Worm (Caenorhabditis elegans) whole organism, L3 larva: ENCODE results near the gene cal-3.

ENCODE experiments used
- ZK546.5 ChIP-seq: sonication (generic microtip); optimal IDR thresholded peaks from 2 replicates; lab custom pipeline; 2017; ENCODE audit warnings: missing biosample characterization, missing genetic modification characterization
- aly-2 ChIP-seq: fragments of 150-350 bp; optimal IDR thresholded peaks from 2 replicates; lab custom pipeline; 2014; ENCODE audit warnings: missing biosample characterization, missing genetic modification characterization
- ama-1 ChIP-seq: fragments of 150-350 bp; optimal IDR thresholded peaks from 2 replicates; lab custom pipeline; 2018
- ceh-16 ChIP-seq: sonication (generic microtip); optimal IDR thresholded peaks from 2 replicates; lab custom pipeline; 2017; ENCODE audit warnings: missing biosample characterization, missing genetic modification characterization
- ceh-28 ChIP-seq: fragments of 150-350 bp; optimal IDR thresholded peaks from 2 replicates; lab custom pipeline; 2014; ENCODE audit warnings: missing biosample characterization, missing genetic modification reagents, missing genetic modification characterization
- ceh-82 ChIP-seq: fragments of 150-350 bp; optimal IDR thresholded peaks from 2 replicates; lab custom pipeline; 2014; ENCODE audit warnings: missing biosample characterization, missing genetic modification characterization
- ceh-9 ChIP-seq: sonication (generic microtip); optimal IDR thresholded peaks from 2 replicates; lab custom pipeline; 2018; ENCODE audit warnings: missing biosample characterization, missing genetic modification characterization
- daf-12 ChIP-seq: fragments of 150-350 bp; optimal IDR thresholded peaks from 2 replicates; lab custom pipeline; 2014; ENCODE audit warnings: missing biosample characterization, missing genetic modification reagents, missing genetic modification characterization
- egl-5 ChIP-seq: fragments of 150-350 bp; optimal IDR thresholded peaks from 2 replicates; lab custom pipeline; 2017; ENCODE audit warnings: missing biosample characterization, missing genetic modification reagents, missing genetic modification characterization, inconsistent platforms
- elt-1 ChIP-seq: fragments of 150-350 bp; optimal IDR thresholded peaks from 2 replicates; lab custom pipeline; 2014; ENCODE audit warnings: missing biosample characterization, missing genetic modification characterization
- elt-2 ChIP-seq: sonication (generic microtip); optimal IDR thresholded peaks from 2 replicates; lab custom pipeline; 2016; ENCODE audit warnings: missing genetic modification reagents, mild to moderate bottlenecking, missing genetic modification characterization, missing compliant biosample characterization
- elt-3 ChIP-seq, 3 experiments: fragments of 150-350 bp in 1 of 3; sonication (generic microtip) in 2 of 3; optimal IDR thresholded peaks; 2 replicates in 2 of 3; 4 replicates in 1 of 3; lab custom pipeline; 2014 to 2017; ENCODE audit warnings: missing biosample characterization in 3 of 3, missing genetic modification characterization in 3 of 3
- fkh-10 ChIP-seq: sonication (generic microtip); optimal IDR thresholded peaks from 2 replicates; lab custom pipeline; 2017; ENCODE audit warnings: missing biosample characterization, missing genetic modification reagents, missing genetic modification characterization
- fos-1 ChIP-seq: fragments of 150-350 bp; optimal IDR thresholded peaks from 2 replicates; lab custom pipeline; 2014; ENCODE audit warnings: missing biosample characterization, missing genetic modification characterization
- lin-15B ChIP-seq: fragments of 150-350 bp; optimal IDR thresholded peaks from 2 replicates; lab custom pipeline; 2014; ENCODE audit warnings: missing biosample characterization, missing genetic modification characterization
- lin-39 ChIP-seq: fragments of 150-350 bp; optimal IDR thresholded peaks from 2 replicates; lab custom pipeline; 2018; ENCODE audit warnings: missing biosample characterization, missing genetic modification reagents, missing genetic modification characterization
- mdl-1 ChIP-seq: fragments of 150-350 bp; optimal IDR thresholded peaks from 2 replicates; lab custom pipeline; 2014; ENCODE audit warnings: missing biosample characterization, missing genetic modification characterization
- mml-1 ChIP-seq: fragments of 150-350 bp; sonication (generic microtip); optimal IDR thresholded peaks from 3 replicates; lab custom pipeline; 2014; ENCODE audit warnings: missing biosample characterization, missing genetic modification characterization
- nhr-11 ChIP-seq: fragments of 150-350 bp; optimal IDR thresholded peaks from 2 replicates; lab custom pipeline; 2014; ENCODE audit warnings: missing biosample characterization, missing genetic modification characterization
- nhr-12 ChIP-seq: fragments of 150-350 bp; optimal IDR thresholded peaks from 2 replicates; lab custom pipeline; 2014; ENCODE audit warnings: missing biosample characterization, missing genetic modification characterization
- nhr-23 ChIP-seq: fragments of 150-350 bp; optimal IDR thresholded peaks from 2 replicates; lab custom pipeline; 2014; ENCODE audit warnings: missing biosample characterization, missing genetic modification reagents, missing genetic modification characterization
- nhr-237 ChIP-seq: fragments of 150-350 bp; optimal IDR thresholded peaks from 2 replicates; lab custom pipeline; 2014; ENCODE audit warnings: missing biosample characterization, missing genetic modification characterization
- nhr-25 ChIP-seq: sonication (generic microtip); optimal IDR thresholded peaks from 2 replicates; lab custom pipeline; 2017; ENCODE audit warnings: missing biosample characterization, missing genetic modification characterization
- nhr-28 ChIP-seq: fragments of 150-350 bp; optimal IDR thresholded peaks from 2 replicates; lab custom pipeline; 2014; ENCODE audit warnings: missing biosample characterization, missing genetic modification characterization
- nhr-43 ChIP-seq: sonication (generic microtip); optimal IDR thresholded peaks from 2 replicates; lab custom pipeline; 2016; ENCODE audit warnings: mild to moderate bottlenecking, missing genetic modification characterization, missing compliant biosample characterization; ENCODE audit not compliant: poor library complexity, severe bottlenecking
- nhr-67 ChIP-seq: fragments of 150-350 bp; optimal IDR thresholded peaks from 2 replicates; lab custom pipeline; 2014; ENCODE audit warnings: missing biosample characterization, missing genetic modification characterization
- pha-4 ChIP-seq: fragments of 150-350 bp; optimal IDR thresholded peaks from 2 replicates; lab custom pipeline; 2014; ENCODE audit warnings: missing biosample characterization, missing genetic modification reagents, missing genetic modification characterization
- skn-1 ChIP-seq: fragments of 150-350 bp; optimal IDR thresholded peaks from 2 replicates; lab custom pipeline; 2014; ENCODE audit warnings: missing biosample characterization, missing genetic modification characterization
- tbx-2 ChIP-seq: sonication (generic microtip); optimal IDR thresholded peaks from 2 replicates; lab custom pipeline; 2016; ENCODE audit warnings: mild to moderate bottlenecking, missing genetic modification characterization, missing compliant biosample characterization
- unc-39 ChIP-seq: sonication (generic microtip); optimal IDR thresholded peaks from 4 replicates; lab custom pipeline; 2017; ENCODE audit warnings: missing biosample characterization, missing genetic modification characterization
- unc-62 ChIP-seq: fragments of 150-350 bp; sonication (generic microtip); optimal IDR thresholded peaks from 4 replicates; lab custom pipeline; 2014; ENCODE audit warnings: missing biosample characterization, missing genetic modification reagents, missing genetic modification characterization
- zag-1 ChIP-seq: fragments of 150-350 bp; optimal IDR thresholded peaks from 2 replicates; lab custom pipeline; 2014; ENCODE audit warnings: missing biosample characterization, missing genetic modification characterization
- ztf-4 ChIP-seq: fragments of 150-350 bp; optimal IDR thresholded peaks from 2 replicates; lab custom pipeline; 2014; ENCODE audit warnings: missing biosample characterization, missing genetic modification characterization

cal-3 gene

DNA sequence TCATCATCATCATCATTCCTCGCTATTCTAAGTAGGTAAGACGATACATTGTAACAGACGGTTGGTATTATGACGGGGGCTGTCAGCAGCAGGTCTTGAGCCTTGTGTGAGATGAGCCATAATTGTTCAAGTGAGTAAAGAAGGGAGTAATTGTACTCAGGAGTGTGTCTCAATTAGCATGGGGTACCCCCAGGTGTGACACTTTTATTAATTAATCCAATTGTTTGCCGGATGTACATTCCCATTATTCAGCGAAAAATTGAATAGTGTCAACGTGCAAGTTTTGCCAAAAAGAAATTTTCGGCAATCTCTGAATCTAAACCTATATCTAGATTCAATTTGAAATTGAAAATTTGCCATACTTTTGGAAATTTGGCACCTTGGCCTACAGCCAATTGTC, 14.0 kb upstream of the cal-3 start:
- TF ChIP-seq aly-2 (tag; lab: Kevin White, UChicago) (no peak), lin-15B (tag; lab: Kevin White, UChicago) (no peak), zag-1 (tag; lab: Kevin White, UChicago) (no peak), tbx-2 (no peak), elt-3 (tag; optimal IDR thresholded peaks at IDR 0.05; lab: Kevin White, UChicago) (no peak), nhr-43 (tag; lab: Kevin White, UChicago) (no peak), nhr-23 (tag; lab: Kevin White, UChicago) (no peak), nhr-237 (tag; lab: Kevin White, UChicago) (no peak), nhr-12 (no peak), unc-39 (tag; lab: Kevin White, UChicago) (no peak), ceh-9 (tag; lab: Kevin White, UChicago) (no peak), lin-39 (tag; lab: Kevin White, UChicago) (no peak), nhr-28 (tag; lab: Kevin White, UChicago) (no peak), egl-5 (tag; lab: Kevin White, UChicago) (no peak), unc-62 (no peak), nhr-11 (tag; lab: Kevin White, UChicago) (no peak), mdl-1 (tag; lab: Kevin White, UChicago) (no peak), fos-1 (tag; lab: Kevin White, UChicago) (no peak), ZK546.5 (tag; lab: Kevin White, UChicago) (no peak), pha-4 (tag; lab: Kevin White, UChicago) (no peak)

DNA sequence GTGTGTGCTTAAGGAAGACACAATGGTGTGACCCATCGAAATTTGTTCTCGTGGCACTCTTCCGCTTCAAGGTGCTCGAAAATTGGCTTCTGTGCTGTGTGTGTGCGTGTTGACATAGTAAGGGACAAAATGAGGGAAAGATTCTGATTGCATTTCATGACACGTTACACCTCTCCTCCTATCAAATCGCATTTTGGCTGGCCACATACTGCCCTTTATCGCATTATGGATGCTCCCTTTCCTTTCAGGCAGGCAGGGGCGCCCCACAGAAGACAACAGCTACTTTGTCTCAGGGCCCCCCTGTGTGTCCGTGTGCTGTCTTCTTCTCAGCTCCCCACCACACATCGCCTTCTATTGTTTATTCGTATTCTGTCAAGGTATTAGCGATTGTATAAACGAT, 12.5 kb upstream of the cal-3 start:
- TF ChIP-seq fkh-10 (peak; percentile 27), nhr-25 (tag; lab: Kevin White, UChicago) (no peak), ceh-28 (tag; lab: Kevin White, UChicago) (no peak)

DNA sequence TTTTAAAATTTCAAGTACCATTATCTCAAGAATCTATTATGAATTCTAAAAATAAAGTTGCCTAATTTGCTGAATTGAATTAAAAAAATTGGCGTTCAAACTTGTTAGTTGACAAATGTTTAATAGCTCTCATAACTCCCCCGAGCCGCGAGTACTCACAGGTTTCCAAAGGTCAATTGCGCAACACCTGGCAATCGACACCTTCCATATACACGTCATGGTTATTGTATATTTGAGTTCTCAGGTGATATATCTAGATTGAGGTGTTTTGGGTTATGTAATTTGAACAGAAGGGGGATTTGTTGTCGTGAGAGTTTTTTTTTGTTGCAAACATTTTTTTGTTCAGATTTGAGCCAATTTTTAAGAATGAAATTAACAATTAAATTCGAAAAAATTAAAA, 9.6 kb upstream of the cal-3 start:
- TF ChIP-seq ceh-16: no peak
- TF ChIP-seq ZK546.5 (tag; lab: Kevin White, UChicago): no peak
- TF ChIP-seq nhr-25 (tag; lab: Kevin White, UChicago): no peak
- no peak for TF ChIP-seq aly-2 (tag; lab: Kevin White, UChicago)
- TF ChIP-seq unc-39 (tag; lab: Kevin White, UChicago): no peak

DNA sequence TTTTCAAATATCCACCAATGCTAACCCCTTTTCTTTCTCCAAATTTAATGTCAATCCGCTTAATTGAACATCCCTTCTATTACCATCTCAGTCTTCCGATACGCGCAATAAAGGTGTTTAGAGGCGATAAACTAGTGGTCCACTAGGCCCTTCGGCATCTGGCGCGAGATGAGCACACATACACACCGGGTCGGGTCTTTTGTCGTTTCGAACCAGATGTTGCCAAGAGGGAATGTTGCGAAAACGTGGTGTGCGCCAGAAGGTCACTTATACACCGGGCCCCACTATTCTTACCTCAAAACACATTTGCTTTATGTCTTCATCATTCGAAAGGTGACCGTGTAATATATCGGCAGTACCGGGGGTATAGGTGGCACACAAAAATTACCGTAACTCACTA, 9.0 kb upstream of the cal-3 start:
- no peak for TF ChIP-seq unc-62
- no peak for TF ChIP-seq nhr-25 (tag; lab: Kevin White, UChicago)
- TF ChIP-seq ama-1 (lab: Kevin White, UChicago): no peak
- TF ChIP-seq nhr-11 (tag; lab: Kevin White, UChicago): no peak
- no peak for TF ChIP-seq pha-4 (tag; lab: Kevin White, UChicago)
- TF ChIP-seq ztf-4 (tag; lab: Kevin White, UChicago): no peak
- no peak for TF ChIP-seq fos-1 (tag; lab: Kevin White, UChicago)
- TF ChIP-seq egl-5 (tag; lab: Kevin White, UChicago): no peak
- no peak for TF ChIP-seq skn-1
- TF ChIP-seq daf-12: no peak

DNA sequence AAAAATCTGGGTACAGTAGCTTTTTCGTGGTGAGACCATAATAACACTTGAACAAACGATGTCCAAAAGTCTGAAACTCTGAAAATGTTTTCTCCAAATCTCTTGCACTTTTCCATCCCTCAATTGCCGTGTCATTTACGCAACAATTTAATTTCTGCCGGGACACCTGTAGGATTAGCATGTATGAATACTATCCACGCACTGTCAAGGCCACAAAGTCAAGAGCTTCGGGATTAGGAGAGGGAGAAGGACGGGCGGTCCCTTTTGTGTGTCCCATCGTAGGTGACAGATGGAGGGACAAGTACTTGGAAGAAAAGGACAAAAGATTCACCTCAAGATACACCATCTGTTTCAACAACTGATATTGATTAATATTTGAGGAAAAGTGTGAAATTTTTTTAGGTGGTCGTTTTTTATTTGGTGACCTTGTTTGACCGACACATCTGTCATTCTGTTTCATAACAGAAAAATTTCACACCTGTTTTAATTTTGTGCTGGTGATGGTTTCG, 8.1 kb upstream of the cal-3 start:
- no peak for TF ChIP-seq nhr-23 (tag; lab: Kevin White, UChicago)
- TF ChIP-seq ceh-82 (tag; lab: Kevin White, UChicago): no peak
- TF ChIP-seq nhr-67 (tag; lab: Kevin White, UChicago): no peak
- no peak for TF ChIP-seq daf-12
- TF ChIP-seq lin-39 (tag; lab: Kevin White, UChicago): no peak
- no peak for TF ChIP-seq elt-2 (tag; lab: Kevin White, UChicago)
- TF ChIP-seq pha-4 (tag; lab: Kevin White, UChicago): no peak
- no peak for TF ChIP-seq elt-1 (tag; lab: Kevin White, UChicago)
- no peak for TF ChIP-seq ZK546.5 (tag; lab: Kevin White, UChicago)
- TF ChIP-seq unc-39 (tag; lab: Kevin White, UChicago): no peak
- no peak for TF ChIP-seq mml-1 (tag; lab: Kevin White, UChicago)
- TF ChIP-seq zag-1 (tag; lab: Kevin White, UChicago): no peak
- no peak for TF ChIP-seq nhr-28 (tag; lab: Kevin White, UChicago)
- no peak for TF ChIP-seq mdl-1 (tag; lab: Kevin White, UChicago)
- no peak for TF ChIP-seq lin-15B (tag; lab: Kevin White, UChicago)
- TF ChIP-seq ceh-28 (tag; lab: Kevin White, UChicago): no peak
- TF ChIP-seq, all 47 proteins: peak for 0
